Worm (Caenorhabditis elegans) whole organism, late embryonic: Measurements from ENCODE around the gene C12D5.3.

Experiments used
- Y22D7AL.16 ChIP-seq: sonication (generic microtip); optimal IDR thresholded peaks from 2 replicates; lab custom pipeline; 2016; ENCODE audit warnings: missing genetic modification characterization, missing compliant biosample characterization
- ceh-34 ChIP-seq: sonication (generic microtip); optimal IDR thresholded peaks from 2 replicates; lab custom pipeline; 2016; ENCODE audit warnings: mild to moderate bottlenecking, missing genetic modification characterization, missing compliant biosample characterization
- hlh-13 ChIP-seq: fragments of 200-800 bp; sonication (Bioruptor generic); optimal IDR thresholded peaks from 2 replicates; lab custom pipeline; 2018; ENCODE audit warnings: mild to moderate bottlenecking, missing genetic modification characterization, missing compliant biosample characterization
- lin-11 ChIP-seq: fragments of 200-800 bp; sonication (Bioruptor generic); optimal IDR thresholded peaks from 2 replicates; lab custom pipeline; 2018; ENCODE audit warnings: mild to moderate bottlenecking, missing genetic modification characterization, missing compliant biosample characterization

ce11 chrV:7696842-7697241 lies 20.8 kb downstream of the C12D5.3 start, which contains the start of gene ZK105.3:
- TF ChIP-seq hlh-13 (GFP tag; lab: Kevin White, UChicago) (no peak), ceh-34 (tag; lab: Kevin White, UChicago) (no peak), Y22D7AL.16 (no peak), lin-11 (no peak)
